Fruit fly (Drosophila melanogaster) whole organism, embryonic: ENCODE data around the gene CG43407.

ENCODE experiments used
- Bgb ChIP-seq: fragments of 200-800 bp; sonication (Bioruptor generic); IDR thresholded peaks from 2 replicates; pipeline ENCODE4 v1.3.6; 2022; ENCODE audit warnings: missing biosample characterization, missing genetic modification characterization; ENCODE audit not compliant: partially characterized antibody
- CG14014 ChIP-seq: fragments of 200-800 bp; sonication (Bioruptor generic); IDR thresholded peaks from 2 replicates; pipeline ENCODE4 v1.3.6; 2022; ENCODE audit warnings: missing biosample characterization, missing genetic modification characterization
- CG17328 ChIP-seq: fragments of 200-800 bp; sonication (Bioruptor generic); IDR thresholded peaks from 2 replicates; pipeline ENCODE4 v1.3.6; 2022; ENCODE audit warnings: missing biosample characterization, missing genetic modification characterization
- CG17612 ChIP-seq: fragments of 200-800 bp; sonication (Bioruptor generic); IDR thresholded peaks from 2 replicates; pipeline ENCODE4 v1.3.6; 2022; ENCODE audit warnings: missing biosample characterization, missing genetic modification characterization
- CG18011 ChIP-seq: fragments of 200-800 bp; sonication (Bioruptor generic); optimal IDR thresholded peaks from 2 replicates; lab custom pipeline; 2017; ENCODE audit warnings: missing biosample characterization, missing genetic modification characterization, mild to moderate bottlenecking, moderate library complexity, missing genotype
- CG2120 ChIP-seq: fragments of 200-800 bp; sonication (Bioruptor generic); optimal IDR thresholded peaks from 3 replicates; lab custom pipeline; 2016; ENCODE audit warnings: missing biosample characterization, missing genetic modification characterization
- CG30403 ChIP-seq: fragments of 200-800 bp; sonication (Bioruptor generic); optimal IDR thresholded peaks from 3 replicates; lab custom pipeline; 2016; ENCODE audit warnings: missing biosample characterization, missing genetic modification characterization
- CG30431 ChIP-seq: fragments of 200-800 bp; sonication (Bioruptor generic); optimal IDR thresholded peaks from 2 replicates; lab custom pipeline; 2017; ENCODE audit warnings: missing biosample characterization, missing genetic modification characterization
- CG32767 ChIP-seq: fragments of 200-800 bp; sonication (Bioruptor generic); IDR thresholded peaks from 2 replicates; pipeline ENCODE4 v1.3.6; 2022; ENCODE audit warnings: missing biosample characterization, missing genetic modification characterization
- CG32772 ChIP-seq: fragments of 200-800 bp; sonication (Bioruptor generic); IDR thresholded peaks from 2 replicates; pipeline ENCODE4 v1.3.6; 2022; ENCODE audit warnings: missing biosample characterization, missing genetic modification characterization
- CG4328 ChIP-seq: fragments of 200-800 bp; sonication (Bioruptor generic); optimal IDR thresholded peaks from 3 replicates; lab custom pipeline; 2017; ENCODE audit warnings: missing biosample characterization, missing genetic modification reagents, missing genetic modification characterization
- CG7987 ChIP-seq: fragments of 200-800 bp; sonication (Bioruptor generic); optimal IDR thresholded peaks from 2 replicates; lab custom pipeline; 2018; ENCODE audit warnings: missing biosample characterization, mild to moderate bottlenecking, missing genetic modification characterization, moderate library complexity
- CG8089 ChIP-seq: fragments of 200-800 bp; sonication (Bioruptor generic); optimal IDR thresholded peaks from 3 replicates; lab custom pipeline; 2016; ENCODE audit warnings: missing biosample characterization, missing genetic modification characterization
- CG8290 ChIP-seq, 3 experiments: fragments of 200-800 bp; sonication (Bioruptor generic); optimal IDR thresholded peaks; 2 replicates each; lab custom pipeline; 2016 to 2019; ENCODE audit warnings: missing biosample characterization in 3 of 3, missing genetic modification characterization in 3 of 3, mild to moderate bottlenecking in 2 of 3, moderate library complexity in 1 of 3
- CG9932 ChIP-seq: fragments of 200-800 bp; sonication (Bioruptor generic); IDR thresholded peaks from 2 replicates; pipeline ENCODE4 v1.3.6; 2022; ENCODE audit warnings: missing biosample characterization, missing genetic modification characterization
- Dad ChIP-seq: fragments of 200-800 bp; sonication (Bioruptor generic); optimal IDR thresholded peaks from 3 replicates; lab custom pipeline; 2016; ENCODE audit warnings: missing biosample characterization, missing genetic modification characterization
- Dip3 ChIP-seq: fragments of 200-800 bp; sonication (Bioruptor generic); optimal IDR thresholded peaks from 3 replicates; lab custom pipeline; 2016; ENCODE audit warnings: missing biosample characterization, missing genetic modification characterization
- Dll ChIP-seq: fragments of 200-800 bp; sonication (Bioruptor generic); IDR thresholded peaks from 4 replicates; pipeline ENCODE4 v1.3.6; 2022; ENCODE audit warnings: missing biosample characterization, missing genetic modification characterization; ENCODE audit not compliant: partially characterized antibody
- Eip74EF ChIP-seq, 2 experiments: fragments of 200-800 bp in 1 of 2; fragments of >200 bp in 1 of 2; sonication (Bioruptor generic) in 1 of 2; optimal IDR thresholded peaks; 2 replicates each; lab custom pipeline; 2017 to 2019; ENCODE audit warnings: missing biosample characterization in 2 of 2, missing genetic modification characterization in 2 of 2, mild to moderate bottlenecking in 1 of 2, moderate library complexity in 1 of 2
- Ets65A ChIP-seq: fragments of 200-800 bp; sonication (Bioruptor generic); peaks from one replicate; lab custom pipeline; 2016; ENCODE audit warnings: missing biosample characterization, missing genetic modification characterization
- HLH3B ChIP-seq: fragments of 200-800 bp; sonication (Bioruptor generic); IDR thresholded peaks from 2 replicates; pipeline ENCODE4 v1.3.6; 2022; ENCODE audit warnings: missing biosample characterization, missing genetic modification characterization
- Hand ChIP-seq: fragments of 200-800 bp; sonication (Bioruptor generic); optimal IDR thresholded peaks from 2 replicates; lab custom pipeline; 2017; ENCODE audit warnings: mild to moderate bottlenecking, missing biosample characterization, missing genetic modification reagents, missing genetic modification characterization
- Med ChIP-seq: fragments of 200-800 bp; sonication (Bioruptor generic); peaks from one replicate; lab custom pipeline; 2016; ENCODE audit warnings: missing biosample characterization, missing genetic modification characterization, mild to moderate bottlenecking, inconsistent platforms, moderate library complexity
- Stat92E ChIP-seq, 3 experiments: fragments of >200 bp in 2 of 3; fragments of 200-800 bp in 1 of 3; sonication (Bioruptor generic) in 1 of 3; optimal IDR thresholded peaks; 2 replicates each; lab custom pipeline; 2017 to 2019; ENCODE audit warnings: missing biosample characterization in 3 of 3, missing genetic modification characterization in 3 of 3, mild to moderate bottlenecking in 1 of 3, moderate library complexity in 1 of 3
- Taf1 ChIP-seq: fragments of 200-800 bp; sonication (Bioruptor generic); IDR thresholded peaks from 2 replicates; pipeline ENCODE4 v1.3.6; 2022; ENCODE audit warnings: missing biosample characterization, missing genetic modification characterization
- Trl ChIP-seq, 3 experiments: fragments of >200 bp in 2 of 3; fragments of 200-800 bp in 1 of 3; sonication (Bioruptor generic) in 1 of 3; optimal IDR thresholded peaks; 2 replicates in 1 of 3; 3 replicates in 2 of 3; lab custom pipeline; 2016 to 2017; ENCODE audit warnings: missing biosample characterization in 1 of 3, missing genetic modification characterization in 1 of 3
- bigmax ChIP-seq: fragments of 200-800 bp; sonication (Bioruptor generic); optimal IDR thresholded peaks from 2 replicates; lab custom pipeline; 2018; ENCODE audit warnings: missing biosample characterization, mild to moderate bottlenecking, missing genetic modification characterization
- bowl ChIP-seq: fragments of 200-800 bp; sonication (Bioruptor generic); IDR thresholded peaks from 2 replicates; pipeline ENCODE4 v1.3.6; 2022; ENCODE audit warnings: missing biosample characterization, missing genetic modification characterization
- cas ChIP-seq: fragments of 200-800 bp; sonication (Bioruptor generic); IDR thresholded peaks from 2 replicates; pipeline ENCODE4 v1.3.6; 2022; ENCODE audit warnings: missing biosample characterization, missing genetic modification characterization
- chinmo ChIP-seq: fragments of 200-800 bp; sonication (Bioruptor generic); IDR thresholded peaks from 4 replicates; pipeline ENCODE4 v1.3.6; 2022; ENCODE audit warnings: missing biosample characterization, missing genetic modification characterization; ENCODE audit not compliant: partially characterized antibody
- corto ChIP-seq: fragments of 200-800 bp; sonication (Bioruptor generic); optimal IDR thresholded peaks from 2 replicates; lab custom pipeline; 2016; ENCODE audit warnings: missing biosample characterization, mild to moderate bottlenecking, missing genetic modification characterization, moderate library complexity
- crol ChIP-seq: fragments of 200-800 bp; sonication (Bioruptor generic); IDR thresholded peaks from 2 replicates; pipeline ENCODE4 v1.3.6; 2022; ENCODE audit warnings: missing biosample characterization, missing genetic modification characterization
- emc ChIP-seq: fragments of 200-800 bp; sonication (Bioruptor generic); optimal IDR thresholded peaks from 2 replicates; lab custom pipeline; 2016; ENCODE audit warnings: missing biosample characterization, missing genetic modification characterization
- gcm ChIP-seq: fragments of 200-800 bp; sonication (Bioruptor generic); optimal IDR thresholded peaks from 2 replicates; lab custom pipeline; 2019; ENCODE audit warnings: missing biosample characterization, mild to moderate bottlenecking, missing genetic modification characterization, moderate library complexity
- jing ChIP-seq: fragments of 200-800 bp; sonication (Bioruptor generic); optimal IDR thresholded peaks from 2 replicates; lab custom pipeline; 2018; ENCODE audit warnings: missing biosample characterization, mild to moderate bottlenecking, missing genetic modification characterization
- kni ChIP-seq: fragments of 200-800 bp; sonication (Bioruptor generic); optimal IDR thresholded peaks from 3 replicates; lab custom pipeline; 2017; ENCODE audit warnings: mild to moderate bottlenecking, missing biosample characterization, missing genetic modification reagents, missing genetic modification characterization
- lbe ChIP-seq: fragments of 200-800 bp; sonication (Bioruptor generic); optimal IDR thresholded peaks from 2 replicates; lab custom pipeline; 2016; ENCODE audit warnings: missing biosample characterization, mild to moderate bottlenecking, missing genetic modification characterization
- mld ChIP-seq: fragments of 200-800 bp; sonication (Bioruptor generic); IDR thresholded peaks from 3 replicates; pipeline ENCODE4 v1.3.6; 2022; ENCODE audit warnings: missing biosample characterization, missing genetic modification characterization; ENCODE audit not compliant: partially characterized antibody
- nom ChIP-seq: fragments of 200-800 bp; sonication (Bioruptor generic); optimal IDR thresholded peaks from 2 replicates; lab custom pipeline; 2017; ENCODE audit warnings: missing biosample characterization, missing genetic modification characterization, mild to moderate bottlenecking, moderate library complexity, missing genetic modification reagents
- p53 ChIP-seq: fragments of 200-800 bp; sonication (Bioruptor generic); optimal IDR thresholded peaks from 2 replicates; lab custom pipeline; 2016; ENCODE audit warnings: missing biosample characterization, missing genetic modification characterization
- sens-2 ChIP-seq: fragments of 200-800 bp; sonication (Bioruptor generic); IDR thresholded peaks from 2 replicates; pipeline ENCODE4 v1.3.6; 2022; ENCODE audit warnings: missing biosample characterization, missing genetic modification characterization
- shn ChIP-seq: fragments of 200-800 bp; sonication (Bioruptor generic); optimal IDR thresholded peaks from 3 replicates; lab custom pipeline; 2016; ENCODE audit warnings: missing biosample characterization, missing genetic modification characterization
- wor ChIP-seq: fragments of 200-800 bp; sonication (Bioruptor generic); IDR thresholded peaks from 2 replicates; pipeline ENCODE4 v1.3.6; 2022; ENCODE audit warnings: missing biosample characterization, missing genetic modification characterization

CG43407 gene

DNA sequence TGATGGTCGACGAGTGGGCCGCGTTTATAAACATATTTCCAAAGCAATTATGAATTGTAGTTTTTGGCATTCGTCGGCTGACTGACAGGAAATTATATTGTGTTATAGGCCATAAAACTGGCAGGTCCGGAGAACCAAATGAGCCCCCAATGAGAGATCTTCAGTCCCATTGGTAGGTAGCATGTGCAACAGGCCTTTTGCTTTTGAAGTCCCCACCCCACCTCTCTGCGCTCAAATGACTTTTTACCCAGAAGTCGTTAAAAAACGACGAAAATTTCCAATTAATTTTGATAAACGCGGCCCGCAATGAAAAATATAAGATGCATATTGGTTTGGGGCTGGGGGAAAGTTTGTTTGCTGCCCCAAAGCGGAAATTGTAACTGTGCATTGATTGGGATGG lies 4.9 kb downstream of the CG43407 start:
- TF ChIP-seq CG32767 (GFP tag; lab: Robert Waterston, UW): no peak
- peak in 1 of 3 experiments; percentile 85 for TF ChIP-seq Stat92E (GFP tag; optimal IDR thresholded peaks at IDR 0.05; lab: Kevin White, UChicago)
- TF ChIP-seq crol (GFP tag; lab: Robert Waterston, UW): peak; percentile 34; the same call in 1 of the 2 replicates
- peak; percentile 71 for TF ChIP-seq kni
- no peak for TF ChIP-seq CG30403 (GFP tag; lab: Kevin White, UChicago)
- TF ChIP-seq CG4328 (GFP tag; lab: Kevin White, UChicago): peak; percentile 21
- peak; percentile 7 for TF ChIP-seq Med (GFP tag; lab: Kevin White, UChicago)
- 0 out of 4 replicates have a peak, but pooled peaks have one; percentile 37 for TF ChIP-seq chinmo (GFP tag; lab: Robert Waterston, UW)
- TF ChIP-seq p53 (GFP tag; lab: Kevin White, UChicago): no peak
- 0 out of 2 replicates have a peak, but pooled peaks have one; percentile 5 for TF ChIP-seq CG9932 (GFP tag; lab: Robert Waterston, UW)
- TF ChIP-seq Ets65A: peak; percentile 65
- TF ChIP-seq, all 482 proteins: peak for 8

DNA sequence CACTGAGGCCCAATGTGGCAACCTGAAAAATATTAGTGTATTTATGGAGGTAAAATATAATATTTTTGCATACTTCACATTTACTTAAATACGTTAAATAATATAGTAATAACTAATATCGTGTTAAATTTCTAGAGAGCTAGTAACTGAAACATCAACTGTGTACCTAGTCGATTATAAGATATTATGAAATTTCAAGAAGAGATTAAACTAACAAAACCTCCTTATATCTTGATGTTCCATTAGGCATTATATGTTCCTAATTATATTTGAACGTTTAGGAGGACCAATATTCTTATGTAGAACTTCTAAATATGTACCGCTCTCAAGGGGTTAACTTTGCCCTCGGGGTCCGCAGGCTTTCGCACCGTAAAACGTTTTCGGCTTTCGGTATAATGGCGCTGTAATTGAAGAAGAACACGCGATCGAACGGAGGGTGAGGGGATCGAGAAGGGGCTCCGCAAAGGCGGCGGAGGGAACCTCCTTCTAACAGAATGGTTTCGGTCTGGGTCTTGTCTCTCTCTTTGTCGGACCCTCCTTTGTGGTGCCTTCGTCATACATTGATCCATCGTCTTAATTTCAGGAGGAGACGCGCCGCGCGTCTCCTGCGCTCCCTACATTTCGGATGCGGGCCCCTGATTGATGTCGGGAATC lies 6.7 kb downstream of the CG43407 start:
- TF ChIP-seq CG2120 (GFP tag; lab: Kevin White, UChicago): peak; percentile 7
- TF ChIP-seq crol (GFP tag; lab: Robert Waterston, UW): peak; percentile 73
- peak; percentile 54 for TF ChIP-seq corto (GFP tag; lab: Kevin White, UChicago)
- no peak for TF ChIP-seq jing
- peak; percentile 14 for TF ChIP-seq nom (GFP tag; lab: Kevin White, UChicago)
- no peak for TF ChIP-seq Trl (optimal IDR thresholded peaks at IDR 0.05; lab: Kevin White, UChicago)
- TF ChIP-seq Trl (GFP tag; optimal IDR thresholded peaks at IDR 0.05; lab: Kevin White, UChicago): no peak
- TF ChIP-seq Med (GFP tag; lab: Kevin White, UChicago): peak; percentile 47
- peak; percentile 66 for TF ChIP-seq lbe (GFP tag; lab: Kevin White, UChicago)
- TF ChIP-seq CG17328 (GFP tag; lab: Robert Waterston, UW): no peak
- peak; percentile 22 for TF ChIP-seq gcm (GFP tag; lab: Kevin White, UChicago)
- TF ChIP-seq, all 482 proteins: peak for 7

DNA sequence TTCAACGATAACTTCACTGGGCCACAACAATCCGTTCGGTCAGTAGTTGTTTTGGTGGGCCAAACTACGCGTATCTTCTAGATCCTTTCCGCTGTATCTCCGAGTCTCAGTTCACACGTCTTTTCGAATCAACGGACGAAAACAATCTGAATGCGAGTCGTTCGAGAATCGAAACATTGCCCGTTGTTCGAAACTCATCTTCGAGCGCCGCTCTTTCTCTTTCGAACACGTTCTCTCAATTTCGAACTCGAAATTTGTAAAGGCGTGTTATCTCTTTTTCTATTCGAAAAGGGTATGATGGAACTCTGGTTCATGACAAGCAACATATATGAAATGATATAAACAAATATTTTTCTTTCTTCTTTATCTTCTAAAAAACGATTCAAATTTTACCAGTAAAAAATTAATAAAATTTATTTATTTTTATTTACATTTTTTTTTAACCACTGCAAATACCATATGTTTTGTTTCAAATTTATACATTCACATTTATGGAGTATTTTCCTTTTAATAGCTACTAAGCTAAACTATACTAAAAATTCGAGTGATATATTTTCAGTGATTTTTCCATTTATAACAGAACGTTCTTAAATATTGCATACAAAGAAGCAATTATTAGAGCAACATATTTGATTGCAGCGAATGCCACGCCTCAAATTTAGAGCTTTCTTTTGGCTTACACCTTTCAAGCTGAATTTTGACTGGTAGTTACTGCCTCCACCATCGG lies 7.7 kb downstream of the CG43407 start, which contains the start of gene nkd:
nkd (minus strand) TSS at position 151 of the 727 bp plus-strand sequence.
- TF ChIP-seq CG7987 (GFP tag; lab: Kevin White, UChicago): peak; percentile 58
- peak; percentile 84 for TF ChIP-seq CG32772 (GFP tag; lab: Robert Waterston, UW)
- TF ChIP-seq CG17612 (GFP tag; lab: Robert Waterston, UW): peak; percentile 59
- TF ChIP-seq CG30431: peak; percentile 43
- TF ChIP-seq wor (GFP tag; lab: Robert Waterston, UW): peak; percentile 64
- peak; percentile 81 for TF ChIP-seq Hand (GFP tag; lab: Kevin White, UChicago)
- TF ChIP-seq sens-2 (GFP tag; lab: Robert Waterston, UW): peak; percentile 87
- peak; percentile 69 for TF ChIP-seq Taf1 (GFP tag; lab: Robert Waterston, UW)
- TF ChIP-seq Dll (GFP tag; lab: Robert Waterston, UW): peak; percentile 39; the same call in 1 of the 4 replicates
- peak; percentile 93 for TF ChIP-seq HLH3B
- TF ChIP-seq bigmax (GFP tag; lab: Kevin White, UChicago): no peak
- TF ChIP-seq CG8089 (GFP tag; lab: Kevin White, UChicago): peak; percentile 43
- TF ChIP-seq CG18011 (GFP tag; lab: Kevin White, UChicago): peak; percentile 47
- peak; percentile 78 for TF ChIP-seq Bgb (GFP tag; lab: Robert Waterston, UW)
- peak; percentile 88 for TF ChIP-seq bowl (GFP tag; lab: Robert Waterston, UW)
- TF ChIP-seq crol (GFP tag; lab: Robert Waterston, UW): 0 out of 2 replicates have a peak, but pooled peaks have one; percentile 36
- TF ChIP-seq shn: peak; percentile 33
- peak; percentile 82 for TF ChIP-seq cas (GFP tag; lab: Robert Waterston, UW)
- peak; percentile 50 for TF ChIP-seq Dip3 (GFP tag; lab: Kevin White, UChicago)
- no peak for TF ChIP-seq emc (GFP tag; lab: Kevin White, UChicago)
- peak in 1 of 2 experiments; percentile 84 for TF ChIP-seq Eip74EF (GFP tag; optimal IDR thresholded peaks at IDR 0.05; lab: Kevin White, UChicago)
- TF ChIP-seq mld (GFP tag; lab: Robert Waterston, UW): 0 out of 3 replicates have a peak, but pooled peaks have one; percentile 20
- TF ChIP-seq CG14014 (GFP tag; lab: Robert Waterston, UW): peak; percentile 95
- TF ChIP-seq CG8290 (GFP tag; optimal IDR thresholded peaks at IDR 0.05; lab: Kevin White, UChicago): peak; percentile 76
- TF ChIP-seq CG8290 (tag; optimal IDR thresholded peaks at IDR 0.05; lab: Kevin White, UChicago): peak in 1 of 2 experiments; percentile 78
- peak; percentile 23 for TF ChIP-seq Dad (GFP tag; lab: Kevin White, UChicago)
